Fruit fly (Drosophila melanogaster) whole organism, adult: ENCODE data around the gene CG43088.

Experiments
- CG11617 ChIP-seq: fragments of 200-800 bp; sonication (Bioruptor generic); optimal IDR thresholded peaks from 2 replicates; lab custom pipeline; 2017; ENCODE audit warnings: mild to moderate bottlenecking, missing biosample characterization, missing genetic modification reagents, missing genetic modification characterization
- CG12768 ChIP-seq: fragments of 200-800 bp; sonication (Bioruptor generic); optimal IDR thresholded peaks from 2 replicates; lab custom pipeline; 2017; ENCODE audit warnings: missing biosample characterization, missing genetic modification characterization, mild to moderate bottlenecking, moderate library complexity, missing genetic modification reagents
- CG14711 ChIP-seq: fragments of 200-800 bp; sonication (Bioruptor generic); optimal IDR thresholded peaks from 2 replicates; lab custom pipeline; 2018; ENCODE audit warnings: missing biosample characterization, mild to moderate bottlenecking, missing genetic modification characterization, moderate library complexity
- CG1620 ChIP-seq: fragments of 200-800 bp; sonication (Bioruptor generic); optimal IDR thresholded peaks from 2 replicates; lab custom pipeline; 2016; ENCODE audit warnings: missing biosample characterization, missing genetic modification characterization
- CG33017 ChIP-seq: fragments of 200-800 bp; sonication (Bioruptor generic); optimal IDR thresholded peaks from 2 replicates; lab custom pipeline; 2018; ENCODE audit warnings: missing biosample characterization, mild to moderate bottlenecking, missing genetic modification characterization, moderate library complexity
- CG5204 ChIP-seq: fragments of 200-800 bp; sonication (Bioruptor generic); optimal IDR thresholded peaks from 2 replicates; lab custom pipeline; 2016; ENCODE audit warnings: missing biosample characterization, missing genetic modification characterization
- CG7045 ChIP-seq: fragments of 200-800 bp; sonication (Bioruptor generic); optimal IDR thresholded peaks from 2 replicates; lab custom pipeline; 2017; ENCODE audit warnings: missing biosample characterization, mild to moderate bottlenecking, missing genetic modification characterization
- CG7101 ChIP-seq: fragments of 200-800 bp; sonication (Bioruptor generic); optimal IDR thresholded peaks from 2 replicates; lab custom pipeline; 2018; ENCODE audit warnings: missing biosample characterization, mild to moderate bottlenecking, missing genetic modification characterization, moderate library complexity
- Clk ChIP-seq: fragments of 200-800 bp; sonication (Bioruptor generic); optimal IDR thresholded peaks from 2 replicates; lab custom pipeline; 2017; ENCODE audit warnings: missing biosample characterization, missing genetic modification characterization
- Crg-1 ChIP-seq: fragments of 200-800 bp; sonication (Bioruptor generic); optimal IDR thresholded peaks from 2 replicates; lab custom pipeline; 2016; ENCODE audit warnings: missing biosample characterization, missing genetic modification characterization
- Hr96 ChIP-seq: fragments of 200-800 bp; sonication (Bioruptor generic); optimal IDR thresholded peaks from 2 replicates; lab custom pipeline; 2016; ENCODE audit warnings: missing biosample characterization, missing genetic modification characterization
- Mnt ChIP-seq: fragments of 200-800 bp; sonication (Bioruptor generic); optimal IDR thresholded peaks from 2 replicates; lab custom pipeline; 2016; ENCODE audit warnings: missing biosample characterization, mild to moderate bottlenecking, missing genetic modification characterization
- bab1 ChIP-seq: fragments of 200-800 bp; sonication (Bioruptor generic); optimal IDR thresholded peaks from 3 replicates; lab custom pipeline; 2019; ENCODE audit warnings: missing biosample characterization, mild to moderate bottlenecking, missing genetic modification characterization, moderate library complexity
- cic ChIP-seq: fragments of 200-800 bp; sonication (Bioruptor generic); optimal IDR thresholded peaks from 2 replicates; lab custom pipeline; 2017; ENCODE audit warnings: missing biosample characterization, mild to moderate bottlenecking, missing genetic modification characterization, moderate library complexity
- cnc ChIP-seq, 2 experiments: fragments of >200 bp; optimal IDR thresholded peaks; 2 replicates each; lab custom pipeline; 2017
- kay ChIP-seq: fragments of 200-800 bp; sonication (Bioruptor generic); peaks from one replicate; lab custom pipeline; 2016; ENCODE audit warnings: missing biosample characterization, missing genetic modification characterization, borderline replicate concordance
- ovo ChIP-seq: fragments of 200-800 bp; sonication (Bioruptor generic); optimal IDR thresholded peaks from 2 replicates; lab custom pipeline; 2016; ENCODE audit warnings: missing biosample characterization, missing genetic modification characterization
- pad ChIP-seq: fragments of 200-800 bp; sonication (Bioruptor generic); optimal IDR thresholded peaks from 3 replicates; lab custom pipeline; 2017; ENCODE audit warnings: missing biosample characterization, missing genetic modification characterization, mild to moderate bottlenecking, moderate library complexity, missing genetic modification reagents
- tj ChIP-seq: fragments of 200-800 bp; sonication (Bioruptor generic); optimal IDR thresholded peaks from 3 replicates; lab custom pipeline; 2017; ENCODE audit warnings: missing biosample characterization, mild to moderate bottlenecking, missing genetic modification characterization, moderate library complexity
- toe ChIP-seq: fragments of 200-800 bp; sonication (Bioruptor generic); optimal IDR thresholded peaks from 2 replicates; lab custom pipeline; 2016; ENCODE audit warnings: missing biosample characterization, missing genetic modification characterization

Gene CG43088

dm6 chrX:14702058-14702457 lies at the start of gene CG43088:
Gene CG43088, plus strand, starts transcription at chrX:14702358.
- TF ChIP-seq CG1620 (GFP tag; lab: Kevin White, UChicago) = no peak
- no peak for TF ChIP-seq CG11617
- no peak for TF ChIP-seq pad
- TF ChIP-seq Hr96 (GFP tag; lab: Kevin White, UChicago) = no peak
- no peak for TF ChIP-seq Clk (GFP tag; lab: Kevin White, UChicago)
- no peak for TF ChIP-seq CG14711 (tag; lab: Kevin White, UChicago)
- TF ChIP-seq CG5204 = no peak
- no peak for TF ChIP-seq CG7045 (GFP tag; lab: Kevin White, UChicago)
- no peak for TF ChIP-seq Crg-1 (GFP tag; lab: Kevin White, UChicago)
- TF ChIP-seq kay (GFP tag; lab: Kevin White, UChicago) = no peak
- TF ChIP-seq ovo = no peak
- TF ChIP-seq Mnt (GFP tag; lab: Kevin White, UChicago) = no peak

- TF ChIP-seq cic (GFP tag; lab: Kevin White, UChicago) (no peak), toe (no peak), Hr96 (GFP tag; lab: Kevin White, UChicago) (no peak), ovo (no peak), CG14711 (tag; lab: Kevin White, UChicago) (no peak), bab1 (GFP tag; lab: Kevin White, UChicago) (no peak), Crg-1 (GFP tag; lab: Kevin White, UChicago) (no peak), kay (GFP tag; lab: Kevin White, UChicago) (no peak), CG5204 (no peak), Clk (GFP tag; lab: Kevin White, UChicago) (no peak), CG1620 (GFP tag; lab: Kevin White, UChicago) (no peak)
Measured at dm6 chrX:14653691-14654090, 48.5 kb upstream of the CG43088 start, which contains the start of gene NetA. Gene NetA, minus strand, starts transcription at chrX:14653928.

- TF ChIP-seq bab1 (GFP tag; lab: Kevin White, UChicago) (no peak), CG12768 (GFP tag; lab: Kevin White, UChicago) (no peak), Hr96 (GFP tag; lab: Kevin White, UChicago) (no peak), CG5204 (no peak), CG33017 (tag; lab: Kevin White, UChicago) (no peak), Crg-1 (GFP tag; lab: Kevin White, UChicago) (no peak), toe (no peak), CG7101 (tag; lab: Kevin White, UChicago) (no peak), CG7045 (GFP tag; lab: Kevin White, UChicago) (no peak), pad (no peak), CG1620 (GFP tag; lab: Kevin White, UChicago) (no peak), cnc (optimal IDR thresholded peaks at IDR 0.05; lab: Kevin White, UChicago) (no peak), Mnt (GFP tag; lab: Kevin White, UChicago) (no peak), ovo (no peak), CG11617 (no peak), cic (GFP tag; lab: Kevin White, UChicago) (no peak)
Measured at dm6 chrX:14669233-14669632, 32.9 kb upstream of the CG43088 start.

dm6 chrX:14678128-14678527 lies 24.0 kb upstream of the CG43088 start:
- TF ChIP-seq kay (GFP tag; lab: Kevin White, UChicago) (no peak), cnc (optimal IDR thresholded peaks at IDR 0.05; lab: Kevin White, UChicago) (no peak), CG7045 (GFP tag; lab: Kevin White, UChicago) (no peak), tj (GFP tag; lab: Kevin White, UChicago) (no peak), cic (GFP tag; lab: Kevin White, UChicago) (no peak)

dm6 chrX:14679189-14679588 lies 23.0 kb upstream of the CG43088 start, which contains the start of gene CG5321:
Gene CG5321, plus strand, starts transcription at chrX:14679568.
- TF ChIP-seq CG14711 (tag; lab: Kevin White, UChicago) (peak; percentile 80), ovo (no peak), tj (GFP tag; lab: Kevin White, UChicago) (peak; percentile 53), bab1 (GFP tag; lab: Kevin White, UChicago) (no peak), CG11617 (peak; percentile 65), Clk (GFP tag; lab: Kevin White, UChicago) (peak; percentile 23), Hr96 (GFP tag; lab: Kevin White, UChicago) (peak; percentile 3), cnc (optimal IDR thresholded peaks at IDR 0.05; lab: Kevin White, UChicago) (no peak), Crg-1 (GFP tag; lab: Kevin White, UChicago) (no peak), pad (peak; percentile 41), toe (peak; percentile 25), CG7045 (GFP tag; lab: Kevin White, UChicago) (peak; percentile 59), CG12768 (GFP tag; lab: Kevin White, UChicago) (peak; percentile 63), CG7101 (tag; lab: Kevin White, UChicago) (peak; percentile 81), Mnt (GFP tag; lab: Kevin White, UChicago) (peak; percentile 34), CG5204 (peak; percentile 16), CG1620 (GFP tag; lab: Kevin White, UChicago) (no peak), kay (GFP tag; lab: Kevin White, UChicago) (no peak), CG33017 (tag; lab: Kevin White, UChicago) (peak; percentile 72), cic (GFP tag; lab: Kevin White, UChicago) (no peak)

- no peak for TF ChIP-seq Clk (GFP tag; lab: Kevin White, UChicago)
- no peak for TF ChIP-seq CG5204
- no peak for TF ChIP-seq CG33017 (tag; lab: Kevin White, UChicago)
- no peak for TF ChIP-seq Mnt (GFP tag; lab: Kevin White, UChicago)
- TF ChIP-seq cic (GFP tag; lab: Kevin White, UChicago) = no peak
- no peak for TF ChIP-seq tj (GFP tag; lab: Kevin White, UChicago)
- no peak for TF ChIP-seq toe
- no peak for TF ChIP-seq CG1620 (GFP tag; lab: Kevin White, UChicago)
- no peak for TF ChIP-seq CG14711 (tag; lab: Kevin White, UChicago)
- TF ChIP-seq CG12768 (GFP tag; lab: Kevin White, UChicago) = no peak
- no peak for TF ChIP-seq CG7101 (tag; lab: Kevin White, UChicago)
Measured at dm6 chrX:14689108-14689507, 13.1 kb upstream of the CG43088 start.
